Worm (Caenorhabditis elegans) whole organism, L4 larva: Measurements from ENCODE around the gene pud-1.2.

Source experiments
- ama-1 ChIP-seq: fragments of 150-350 bp; optimal IDR thresholded peaks from 2 replicates; lab custom pipeline; 2014; ENCODE audit warnings: inconsistent platforms, mixed read lengths
- ceh-32 ChIP-seq: sonication (generic microtip); optimal IDR thresholded peaks from 2 replicates; lab custom pipeline; 2016; ENCODE audit warnings: mild to moderate bottlenecking, missing genetic modification characterization, missing compliant biosample characterization; ENCODE audit not compliant: poor library complexity
- ces-1 ChIP-seq: fragments of 150-350 bp; sonication (generic microtip); optimal IDR thresholded peaks from 4 replicates; lab custom pipeline; 2014; ENCODE audit warnings: missing biosample characterization, missing genetic modification reagents, missing genetic modification characterization
- dpl-1 ChIP-seq: fragments of 150-350 bp; optimal IDR thresholded peaks from 2 replicates; lab custom pipeline; 2014; ENCODE audit warnings: missing biosample characterization, missing genetic modification reagents, missing genetic modification characterization
- dve-1 ChIP-seq: sonication (generic microtip); optimal IDR thresholded peaks from 2 replicates; lab custom pipeline; 2017; ENCODE audit warnings: antibody characterized with exemption, mild to moderate bottlenecking, missing genetic modification characterization, missing compliant biosample characterization; ENCODE audit not compliant: insufficient read depth
- egl-27 ChIP-seq: sonication (generic microtip); optimal IDR thresholded peaks from 3 replicates; lab custom pipeline; 2017; ENCODE audit warnings: missing biosample characterization, missing genetic modification reagents, missing genetic modification characterization
- mdl-1 ChIP-seq, 2 experiments: fragments of 150-350 bp in 1 of 2; sonication (generic microtip) in 1 of 2; optimal IDR thresholded peaks; 2 replicates each; lab custom pipeline; 2014 to 2017; ENCODE audit warnings: missing biosample characterization in 2 of 2, missing genetic modification characterization in 2 of 2
- mep-1 ChIP-seq: fragments of 150-350 bp; sonication (generic microtip); optimal IDR thresholded peaks from 3 replicates; lab custom pipeline; 2014; ENCODE audit warnings: missing biosample characterization, missing genetic modification characterization
- nhr-25 ChIP-seq: sonication (generic microtip); optimal IDR thresholded peaks from 2 replicates; lab custom pipeline; 2017; ENCODE audit warnings: missing genetic modification characterization, mild to moderate bottlenecking, missing compliant biosample characterization, antibody characterized with exemption, moderate library complexity, borderline replicate concordance; ENCODE audit not compliant: insufficient read depth
- nhr-77 ChIP-seq: fragments of 150-350 bp; optimal IDR thresholded peaks from 2 replicates; lab custom pipeline; 2014; ENCODE audit warnings: missing biosample characterization, missing genetic modification characterization
- skn-1 ChIP-seq: fragments of 150-350 bp; optimal IDR thresholded peaks from 2 replicates; lab custom pipeline; 2014; ENCODE audit warnings: missing biosample characterization, missing genetic modification characterization
- vab-7 ChIP-seq: fragments of 200-800 bp; sonication (Bioruptor generic); IDR thresholded peaks from 2 replicates; pipeline ENCODE4 v1.3.6; 2022; ENCODE audit warnings: missing genetic modification reagents, missing genetic modification characterization, missing compliant biosample characterization

ce11 chrV:2327124-2327523, 4.8 kb upstream of the pud-1.2 start:
- TF ChIP-seq dve-1 (peak; percentile 92), mdl-1 (tag; optimal IDR thresholded peaks at IDR 0.05; lab: Kevin White, UChicago) (no peak), ceh-32 (no peak), nhr-25 (tag; lab: Kevin White, UChicago) (no peak), dpl-1 (GFP tag; lab: Kevin White, UChicago) (no peak), ama-1 (lab: Kevin White, UChicago) (no peak), nhr-77 (tag; lab: Kevin White, UChicago) (peak; percentile 88), vab-7 (no peak), egl-27 (tag; lab: Kevin White, UChicago) (no peak), mep-1 (tag; lab: Kevin White, UChicago) (no peak), skn-1 (tag; lab: Kevin White, UChicago) (no peak), ces-1 (no peak)
